Fruit fly (Drosophila melanogaster): ENCODE results near the gene CG8539.

dm6 chr3L:7450553-7450952, 48.1 kb downstream of the CG8539 start, which contains the start of gene CG33278:
- TF ChIP-seq Sin3A (optimal IDR thresholded peaks at IDR 0.05), result no peak
- no peak for TF ChIP-seq ttk (optimal IDR thresholded peaks at IDR 0.05)
- no peak for TF ChIP-seq psq (optimal IDR thresholded peaks at IDR 0.05)
- no peak for TF ChIP-seq h (optimal IDR thresholded peaks at IDR 0.05)
